Fruit fly (Drosophila melanogaster) whole organism, embryonic: Measurements from ENCODE around the gene CG42716.

Experiments used
- Awh ChIP-seq: fragments of 200-800 bp; sonication (Bioruptor generic); IDR thresholded peaks from 2 replicates; pipeline ENCODE4, ENCODE4 v1.3.6; 2022; ENCODE audit warnings: missing biosample characterization, missing genetic modification characterization
- CG10209 ChIP-seq: fragments of 200-800 bp; sonication (Bioruptor generic); optimal IDR thresholded peaks from 3 replicates; lab custom pipeline; 2017; ENCODE audit warnings: missing biosample characterization, mild to moderate bottlenecking, missing genetic modification characterization, missing genetic modification reagents
- CG10366 ChIP-seq: fragments of 200-800 bp; sonication (Bioruptor generic); IDR thresholded peaks from 2 replicates; pipeline ENCODE4 v1.3.6; 2022; ENCODE audit warnings: missing biosample characterization, missing genetic modification characterization
- CG10654 ChIP-seq: fragments of 200-800 bp; sonication (Bioruptor generic); optimal IDR thresholded peaks from 2 replicates; lab custom pipeline; 2016; ENCODE audit warnings: missing biosample characterization, missing genetic modification characterization
- CG11085 ChIP-seq: fragments of 200-800 bp; sonication (Bioruptor generic); IDR thresholded peaks from 2 replicates; pipeline ENCODE4 v1.3.6; 2022; ENCODE audit warnings: missing biosample characterization, missing genetic modification characterization
- CG13287 ChIP-seq: fragments of 200-800 bp; sonication (Bioruptor generic); IDR thresholded peaks from 2 replicates; pipeline ENCODE4 v1.3.6; 2022; ENCODE audit warnings: missing biosample characterization, missing genetic modification characterization; ENCODE audit not compliant: partially characterized antibody
- CG13296 ChIP-seq: fragments of 200-800 bp; sonication (Bioruptor generic); optimal IDR thresholded peaks from 3 replicates; lab custom pipeline; 2018; ENCODE audit warnings: missing biosample characterization, mild to moderate bottlenecking, missing genetic modification characterization
- CG13624 ChIP-seq: fragments of 200-800 bp; sonication (Bioruptor generic); optimal IDR thresholded peaks from 2 replicates; lab custom pipeline; 2016; ENCODE audit warnings: missing biosample characterization, missing genetic modification characterization
- CG14441 ChIP-seq: fragments of 200-800 bp; sonication (Bioruptor generic); IDR thresholded peaks from 2 replicates; pipeline ENCODE4 v1.3.6; 2022; ENCODE audit warnings: missing biosample characterization, missing genetic modification characterization
- CG16815 ChIP-seq: fragments of 200-800 bp; sonication (Bioruptor generic); optimal IDR thresholded peaks from 3 replicates; lab custom pipeline; 2017; ENCODE audit warnings: missing biosample characterization, mild to moderate bottlenecking, missing genetic modification characterization
- CG17802 ChIP-seq: fragments of 200-800 bp; sonication (Bioruptor generic); optimal IDR thresholded peaks from 2 replicates; lab custom pipeline; 2018; ENCODE audit warnings: missing biosample characterization, mild to moderate bottlenecking, missing genetic modification characterization, moderate library complexity
- CG18262 ChIP-seq: fragments of 200-800 bp; optimal IDR thresholded peaks from 3 replicates; lab custom pipeline; 2019; ENCODE audit warnings: missing biosample characterization, mild to moderate bottlenecking, missing genetic modification characterization, moderate library complexity
- CG2116 ChIP-seq: fragments of 200-800 bp; sonication (Bioruptor generic); optimal IDR thresholded peaks from 3 replicates; lab custom pipeline; 2018; ENCODE audit warnings: missing biosample characterization, mild to moderate bottlenecking, missing genetic modification characterization
- CG33557 ChIP-seq: fragments of 200-800 bp; sonication (Bioruptor generic); optimal IDR thresholded peaks from 2 replicates; lab custom pipeline; 2019; ENCODE audit warnings: missing biosample characterization, mild to moderate bottlenecking, missing genetic modification characterization, moderate library complexity
- CG4282 ChIP-seq: fragments of 200-800 bp; sonication (Bioruptor generic); optimal IDR thresholded peaks from 2 replicates; lab custom pipeline; 2016; ENCODE audit warnings: missing biosample characterization, missing genetic modification characterization
- CG4707 ChIP-seq: fragments of 200-800 bp; sonication (Bioruptor generic); optimal IDR thresholded peaks from 2 replicates; lab custom pipeline; 2018; ENCODE audit warnings: missing biosample characterization, mild to moderate bottlenecking, missing genetic modification characterization, moderate library complexity
- CG4730 ChIP-seq: fragments of 200-800 bp; sonication (Bioruptor generic); IDR thresholded peaks from 2 replicates; pipeline ENCODE4 v1.3.6; 2022; ENCODE audit warnings: missing biosample characterization, missing genetic modification characterization
- CG4854 ChIP-seq: fragments of 200-800 bp; sonication (Bioruptor generic); optimal IDR thresholded peaks from 2 replicates; lab custom pipeline; 2016; ENCODE audit warnings: missing biosample characterization, missing genetic modification characterization, inconsistent platforms
- CG5180 ChIP-seq: fragments of 200-800 bp; sonication (Bioruptor generic); optimal IDR thresholded peaks from 3 replicates; lab custom pipeline; 2017; ENCODE audit warnings: missing biosample characterization, missing genetic modification characterization, mild to moderate bottlenecking, moderate library complexity, missing genetic modification reagents
- CG6175 ChIP-seq: fragments of 200-800 bp; sonication (Bioruptor generic); IDR thresholded peaks from 3 replicates; pipeline ENCODE4 v1.3.6; 2022; ENCODE audit warnings: missing biosample characterization, missing genetic modification characterization
- CG6272 ChIP-seq: fragments of 200-800 bp; sonication (Bioruptor generic); IDR thresholded peaks from 2 replicates; pipeline ENCODE4 v1.3.6; 2022; ENCODE audit warnings: missing biosample characterization, missing genetic modification characterization
- CG9215 ChIP-seq: fragments of 200-800 bp; sonication (Bioruptor generic); IDR thresholded peaks from 2 replicates; pipeline ENCODE4 v1.3.6; 2022; ENCODE audit warnings: missing biosample characterization, missing genetic modification characterization
- Deaf1 ChIP-seq: fragments of 200-800 bp; optimal IDR thresholded peaks from 3 replicates; lab custom pipeline; 2019; ENCODE audit warnings: missing biosample characterization, mild to moderate bottlenecking, missing genetic modification characterization, moderate library complexity
- Dek ChIP-seq: fragments of 200-800 bp; sonication (Bioruptor generic); optimal IDR thresholded peaks from 3 replicates; lab custom pipeline; 2019; ENCODE audit warnings: missing biosample characterization, mild to moderate bottlenecking, missing genetic modification characterization, moderate library complexity
- Doc3 ChIP-seq: fragments of 200-800 bp; sonication (Bioruptor generic); IDR thresholded peaks from 3 replicates; pipeline ENCODE4 v1.3.6; 2022; ENCODE audit warnings: missing biosample characterization, missing genetic modification characterization; ENCODE audit not compliant: partially characterized antibody
- Dref ChIP-seq: fragments of 200-800 bp; sonication (Bioruptor generic); IDR thresholded peaks from 2 replicates; pipeline ENCODE4 v1.3.6; 2022; ENCODE audit warnings: missing biosample characterization, missing genetic modification characterization
- Gsc ChIP-seq: fragments of 200-800 bp; sonication (Bioruptor generic); IDR thresholded peaks from 2 replicates; pipeline ENCODE4 v1.3.6; 2022; ENCODE audit warnings: missing biosample characterization, missing genetic modification characterization
- Mes4 ChIP-seq: fragments of 200-800 bp; sonication (Bioruptor generic); optimal IDR thresholded peaks from 2 replicates; lab custom pipeline; 2016; ENCODE audit warnings: missing biosample characterization, missing genetic modification characterization
- Mrtf ChIP-seq: fragments of 200-800 bp; sonication (Bioruptor generic); IDR thresholded peaks from 3 replicates; pipeline ENCODE4 v1.3.6; 2022; ENCODE audit warnings: missing biosample characterization, missing genetic modification characterization
- Neu2 ChIP-seq: fragments of 200-800 bp; sonication (Bioruptor generic); optimal IDR thresholded peaks from 3 replicates; lab custom pipeline; 2016; ENCODE audit warnings: missing biosample characterization, missing genetic modification characterization, borderline replicate concordance
- Nf-YC ChIP-seq: fragments of 200-800 bp; optimal IDR thresholded peaks from 3 replicates; lab custom pipeline; 2019; ENCODE audit warnings: missing biosample characterization, mild to moderate bottlenecking, missing genetic modification characterization, moderate library complexity
- Taf1 ChIP-seq: fragments of 200-800 bp; sonication (Bioruptor generic); IDR thresholded peaks from 2 replicates; pipeline ENCODE4 v1.3.6; 2022; ENCODE audit warnings: missing biosample characterization, missing genetic modification characterization
- ab ChIP-seq: fragments of 200-800 bp; sonication (Bioruptor generic); optimal IDR thresholded peaks from 2 replicates; lab custom pipeline; 2016; ENCODE audit warnings: missing biosample characterization, missing genetic modification characterization
- ap ChIP-seq: fragments of 200-800 bp; sonication (Bioruptor generic); IDR thresholded peaks from 2 replicates; pipeline ENCODE4 v1.3.6; 2022; ENCODE audit warnings: missing biosample characterization, missing genetic modification characterization
- btn ChIP-seq: fragments of 200-800 bp; sonication (Bioruptor generic); optimal IDR thresholded peaks from 2 replicates; lab custom pipeline; 2016; ENCODE audit warnings: missing biosample characterization, missing genetic modification characterization
- cas ChIP-seq: fragments of 200-800 bp; sonication (Bioruptor generic); IDR thresholded peaks from 2 replicates; pipeline ENCODE4 v1.3.6; 2022; ENCODE audit warnings: missing biosample characterization, missing genetic modification characterization
- ci ChIP-seq: fragments of 200-800 bp; sonication (Bioruptor generic); IDR thresholded peaks from 3 replicates; pipeline ENCODE4 v1.3.6; 2022; ENCODE audit warnings: missing biosample characterization, missing genetic modification characterization
- disco-r ChIP-seq: fragments of 200-800 bp; sonication (Bioruptor generic); optimal IDR thresholded peaks from 2 replicates; lab custom pipeline; 2016; ENCODE audit warnings: missing biosample characterization, missing genetic modification characterization
- exex ChIP-seq: fragments of 200-800 bp; sonication (Bioruptor generic); optimal IDR thresholded peaks from 4 replicates; lab custom pipeline; 2018; ENCODE audit warnings: missing biosample characterization, mild to moderate bottlenecking, missing genetic modification characterization, moderate library complexity
- fd102C ChIP-seq: fragments of 200-800 bp; sonication (Bioruptor generic); optimal IDR thresholded peaks from 2 replicates; lab custom pipeline; 2018; ENCODE audit warnings: missing biosample characterization, mild to moderate bottlenecking, missing genetic modification characterization, moderate library complexity
- fd96Cb ChIP-seq: fragments of 200-800 bp; sonication (Bioruptor generic); optimal IDR thresholded peaks from 2 replicates; lab custom pipeline; 2018; ENCODE audit warnings: missing biosample characterization, mild to moderate bottlenecking, missing genetic modification characterization, moderate library complexity
- gem ChIP-seq: fragments of 200-800 bp; sonication (Bioruptor generic); optimal IDR thresholded peaks from 2 replicates; lab custom pipeline; 2019; ENCODE audit warnings: missing biosample characterization, mild to moderate bottlenecking, missing genetic modification characterization, moderate library complexity
- lilli ChIP-seq: fragments of 200-800 bp; sonication (Bioruptor generic); optimal IDR thresholded peaks from 3 replicates; lab custom pipeline; 2016; ENCODE audit warnings: missing biosample characterization, missing genetic modification characterization
- nmo ChIP-seq: fragments of 200-800 bp; sonication (Bioruptor generic); optimal IDR thresholded peaks from 2 replicates; lab custom pipeline; 2018; ENCODE audit warnings: missing biosample characterization, mild to moderate bottlenecking, missing genetic modification characterization, moderate library complexity
- row ChIP-seq: fragments of 200-800 bp; sonication (Bioruptor generic); IDR thresholded peaks from 3 replicates; pipeline ENCODE4 v1.3.6; 2022; ENCODE audit warnings: missing biosample characterization, missing genetic modification characterization
- sima ChIP-seq: fragments of 200-800 bp; sonication (Bioruptor generic); optimal IDR thresholded peaks from 2 replicates; lab custom pipeline; 2016; ENCODE audit warnings: missing biosample characterization, missing genetic modification characterization
- trem ChIP-seq: fragments of 200-800 bp; optimal IDR thresholded peaks from 3 replicates; lab custom pipeline; 2019; ENCODE audit warnings: missing biosample characterization, mild to moderate bottlenecking, missing genetic modification characterization, moderate library complexity
- tup ChIP-seq: fragments of 200-800 bp; sonication (Bioruptor generic); optimal IDR thresholded peaks from 2 replicates; lab custom pipeline; 2016; ENCODE audit warnings: missing biosample characterization, mild to moderate bottlenecking, missing genetic modification characterization, moderate library complexity
- twi ChIP-seq: fragments of 200-800 bp; optimal IDR thresholded peaks from 2 replicates; lab custom pipeline; 2019; ENCODE audit warnings: missing biosample characterization, mild to moderate bottlenecking, missing genetic modification characterization, moderate library complexity
- wor ChIP-seq: fragments of 200-800 bp; sonication (Bioruptor generic); IDR thresholded peaks from 2 replicates; pipeline ENCODE4 v1.3.6; 2022; ENCODE audit warnings: missing biosample characterization, missing genetic modification characterization
- zen2 ChIP-seq: fragments of 200-800 bp; sonication (Bioruptor generic); IDR thresholded peaks from 3 replicates; pipeline ENCODE4 v1.3.6; 2022; ENCODE audit warnings: missing biosample characterization, missing genetic modification characterization; ENCODE audit not compliant: partially characterized antibody

The CG42716 gene

dm6 chr3L:15988039-15988546, 45.5 kb upstream of the CG42716 start, which contains the start of gene Hip14 (continued):
- TF ChIP-seq Dek (tag; lab: Kevin White, UChicago) (no peak), CG17802 (tag; lab: Kevin White, UChicago) (no peak), Nf-YC (tag; lab: Kevin White, UChicago) (no peak), row (GFP tag; lab: Robert Waterston, UW) (0 out of 3 replicates have a peak, but pooled peaks have one; percentile 39), CG33557 (GFP tag; lab: Kevin White, UChicago) (no peak), CG13624 (GFP tag; lab: Kevin White, UChicago) (no peak), cas (GFP tag; lab: Robert Waterston, UW) (no peak), Gsc (GFP tag; lab: Robert Waterston, UW) (no peak), twi (tag; lab: Kevin White, UChicago) (no peak), Awh (GFP tag; lab: Robert Waterston, UW) (no peak), CG6175 (GFP tag; lab: Robert Waterston, UW) (no peak), ap (GFP tag; lab: Robert Waterston, UW) (no peak), CG9215 (GFP tag; lab: Robert Waterston, UW) (no peak), CG10366 (GFP tag; lab: Robert Waterston, UW) (no peak), ci (GFP tag; lab: Robert Waterston, UW) (peak; percentile 62; the same call in 2 of the 3 replicates), nmo (no peak), fd102C (GFP tag; lab: Kevin White, UChicago) (no peak), CG10654 (GFP tag; lab: Kevin White, UChicago) (no peak), Mrtf (no peak), Doc3 (GFP tag; lab: Robert Waterston, UW) (peak; percentile 41; the same call in 1 of the 3 replicates), CG6272 (GFP tag; lab: Robert Waterston, UW) (0 out of 2 replicates have a peak, but pooled peaks have one; percentile 4), Deaf1 (tag; lab: Kevin White, UChicago) (no peak), CG10209 (no peak), CG13287 (peak; percentile 40; the same call in 1 of the 2 replicates), CG4707 (GFP tag; lab: Kevin White, UChicago) (no peak), disco-r (GFP tag; lab: Kevin White, UChicago) (no peak), trem (peak; percentile 64), CG14441 (GFP tag; lab: Robert Waterston, UW) (no peak), sima (GFP tag; lab: Kevin White, UChicago) (no peak), Taf1 (GFP tag; lab: Robert Waterston, UW) (no peak), CG16815 (GFP tag; lab: Kevin White, UChicago) (no peak), CG4854 (no peak), CG5180 (GFP tag; lab: Kevin White, UChicago) (no peak), fd96Cb (tag; lab: Kevin White, UChicago) (no peak), Mes4 (GFP tag; lab: Kevin White, UChicago) (no peak), lilli (GFP tag; lab: Kevin White, UChicago) (peak; percentile 8), tup (GFP tag; lab: Kevin White, UChicago) (no peak), exex (no peak), CG2116 (peak; percentile 52), ab (GFP tag; lab: Kevin White, UChicago) (no peak), CG4282 (GFP tag; lab: Kevin White, UChicago) (no peak), zen2 (GFP tag; lab: Robert Waterston, UW) (no peak), CG11085 (GFP tag; lab: Robert Waterston, UW) (no peak), Neu2 (GFP tag; lab: Kevin White, UChicago) (no peak), btn (GFP tag; lab: Kevin White, UChicago) (no peak), Dref (GFP tag; lab: Robert Waterston, UW) (no peak), CG13296 (peak; percentile 22), CG4730 (GFP tag; lab: Robert Waterston, UW) (no peak), gem (tag; lab: Kevin White, UChicago) (no peak), wor (GFP tag; lab: Robert Waterston, UW) (no peak), CG18262 (tag; lab: Kevin White, UChicago) (peak; percentile 32)
